Worm (Caenorhabditis elegans): ENCODE measurements around the gene bath-9.

The bath-9 gene

DNA sequence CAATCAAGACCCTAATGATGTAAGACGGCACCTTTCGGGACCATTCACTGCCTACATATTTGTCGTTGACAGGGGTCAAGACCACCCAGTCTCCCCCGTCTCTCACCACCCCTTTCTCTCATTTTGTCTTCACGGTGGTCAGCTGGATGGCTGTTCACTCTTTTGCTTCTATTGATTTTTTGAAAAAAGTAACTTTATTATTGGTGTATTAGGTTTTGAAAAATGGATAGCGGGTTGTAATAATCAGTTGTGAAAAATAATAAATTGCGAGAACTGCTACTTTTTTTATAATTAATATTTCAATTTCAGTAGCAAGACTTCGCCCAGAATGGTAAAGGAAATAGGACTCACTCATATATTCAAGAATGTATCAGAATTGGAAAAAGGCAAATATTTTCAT, at the start of gene bath-9:
bath-9 (plus strand) TSS at position 301 of the 400 bp plus-strand sequence.
- no peak for TF ChIP-seq unc-62 (GFP tag; optimal IDR thresholded peaks at IDR 0.05)

ce11 chrII:3327104-3327503, 49.8 kb upstream of the bath-9 start, which contains the start of gene Y46D2A.3:
Gene Y46D2A.3 (minus strand): TSS chrII:3327204.
- no peak for TF ChIP-seq unc-62 (GFP tag; optimal IDR thresholded peaks at IDR 0.05)

DNA sequence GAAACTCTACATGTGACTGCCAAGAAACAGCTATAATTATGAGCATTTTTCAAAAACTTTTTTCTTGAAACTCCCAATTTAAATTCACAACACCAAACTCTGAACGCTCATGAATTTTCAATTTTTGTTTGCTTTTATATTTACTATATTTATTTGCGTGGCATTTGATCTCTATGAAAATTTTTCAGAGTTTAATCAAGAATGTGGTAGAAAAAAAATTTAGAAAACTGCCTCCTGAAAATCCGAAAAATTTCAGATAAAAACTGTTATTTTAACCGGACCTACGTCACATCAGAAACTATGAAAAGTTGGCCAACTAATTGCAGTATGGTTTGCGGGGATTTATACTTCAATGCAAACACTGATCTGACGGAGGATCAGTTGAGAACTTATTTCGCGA, 44.9 kb upstream of the bath-9 start, which contains the start of gene irld-27:
irld-27 (plus strand) TSS at position 301 of the 400 bp plus-strand sequence.
- TF ChIP-seq unc-62 (GFP tag; optimal IDR thresholded peaks at IDR 0.05), result no peak

DNA sequence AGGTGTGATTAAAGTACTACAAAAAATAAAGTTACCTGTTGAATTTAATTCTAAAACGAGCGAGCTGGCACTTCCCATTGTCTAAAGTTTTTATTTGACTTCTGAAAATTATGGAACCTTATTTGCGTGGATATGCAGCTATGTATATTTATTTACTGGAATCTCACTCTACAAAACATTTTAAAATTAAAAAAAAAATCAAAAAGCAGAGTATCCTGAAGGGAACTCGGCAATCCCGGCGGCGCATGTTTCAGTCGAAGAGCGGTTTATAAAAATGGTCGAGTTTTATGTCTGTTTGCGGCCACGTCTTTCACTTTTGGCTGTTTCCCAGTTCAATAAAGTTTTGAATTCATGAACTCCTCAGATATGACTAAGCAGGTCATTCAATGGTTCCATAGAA, 39.9 kb upstream of the bath-9 start, which contains the start of gene F14D2.19:
F14D2.19 (minus strand) TSS at position 101 of the 400 bp plus-strand sequence.
- no peak for TF ChIP-seq unc-62 (GFP tag; optimal IDR thresholded peaks at IDR 0.05)

ce11 chrII:3338556-3338955, 38.3 kb upstream of the bath-9 start, which contains the start of gene F14D2.7:
Gene F14D2.7 (minus strand): TSS chrII:3338656.
- no peak for TF ChIP-seq unc-62 (GFP tag; optimal IDR thresholded peaks at IDR 0.05)

- TF ChIP-seq unc-62 (GFP tag; optimal IDR thresholded peaks at IDR 0.05), result no peak
Observed at ce11 chrII:3340251-3340650, 36.6 kb upstream of the bath-9 start, which contains the start of gene F14D2.5. Gene F14D2.5 (plus strand): TSS chrII:3340551.

DNA sequence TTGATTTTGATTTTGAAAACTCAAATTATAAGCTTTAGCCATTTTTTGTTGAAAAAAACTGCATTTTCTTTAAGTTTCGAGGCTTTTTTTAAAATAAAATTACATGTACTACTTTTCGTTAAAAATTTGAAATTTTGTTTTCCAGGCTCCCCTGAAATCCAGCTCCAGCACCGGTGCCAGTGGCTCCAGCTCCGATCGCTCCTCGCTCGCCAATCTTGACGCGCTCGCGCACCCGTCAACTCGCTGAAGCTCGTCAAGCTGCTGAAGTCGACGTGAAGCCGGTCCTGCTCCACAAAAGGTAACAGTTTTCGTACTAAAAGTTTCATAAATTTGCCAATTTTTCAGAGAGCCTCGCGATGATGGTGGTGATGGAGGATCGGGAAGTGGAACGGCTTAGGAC, 36.1 kb upstream of the bath-9 start:
- TF ChIP-seq unc-62 (GFP tag; optimal IDR thresholded peaks at IDR 0.05), result no peak

DNA sequence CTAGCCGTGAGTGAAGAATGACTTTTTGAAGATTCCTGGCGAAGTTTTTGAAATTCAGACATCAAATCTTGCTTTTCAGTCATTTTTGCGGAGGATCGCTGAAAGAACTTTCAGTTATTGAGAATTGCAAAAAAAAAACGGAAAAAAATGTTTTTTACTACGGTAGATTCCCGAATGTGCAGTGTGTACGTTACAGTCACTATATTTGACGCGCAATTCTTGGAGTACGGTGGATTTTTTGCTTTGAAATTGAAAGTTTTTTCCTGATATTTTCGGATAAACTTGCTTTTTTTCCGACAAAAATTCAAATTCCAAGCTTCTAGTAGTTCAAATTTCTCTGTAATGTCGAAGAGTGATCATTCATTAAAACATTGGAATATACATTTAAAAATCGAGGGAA, 34.9 kb upstream of the bath-9 start, which contains the start of gene F14D2.11:
F14D2.11 (minus strand) TSS at position 101 of the 400 bp plus-strand sequence.
- no peak for TF ChIP-seq unc-62 (GFP tag; optimal IDR thresholded peaks at IDR 0.05)

DNA sequence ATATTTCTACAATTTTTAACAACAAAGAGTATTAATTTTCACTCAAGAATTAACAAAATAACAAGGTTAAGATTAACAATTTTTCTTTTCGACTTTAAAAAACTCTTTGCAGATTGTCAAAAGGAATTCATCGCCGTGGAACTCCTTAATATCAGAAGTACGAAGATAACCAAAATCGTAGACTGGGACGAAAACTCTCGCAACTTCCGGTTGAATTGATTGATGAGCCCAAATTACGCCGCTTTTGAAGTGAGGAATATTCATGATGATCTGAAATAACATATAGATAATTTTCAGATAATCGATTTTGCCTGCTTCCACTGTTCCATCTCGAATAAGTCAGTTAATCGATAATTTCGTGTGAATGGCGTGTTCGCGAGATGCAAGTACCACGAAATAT, 33.2 kb upstream of the bath-9 start, which contains the start of gene F14D2.15:
F14D2.15 (minus strand) TSS at position 101 of the 400 bp plus-strand sequence.
- TF ChIP-seq unc-62 (GFP tag; optimal IDR thresholded peaks at IDR 0.05), result no peak

- no peak for TF ChIP-seq unc-62 (GFP tag; optimal IDR thresholded peaks at IDR 0.05)
Observed at ce11 chrII:3344917-3345316, 32.0 kb upstream of the bath-9 start, which contains the start of gene bath-28. Gene bath-28 (minus strand): TSS chrII:3344967.

ce11 chrII:3346328-3346780, 30.5 kb upstream of the bath-9 start, which contains the start of gene bath-30:
Gene bath-30 (minus strand): TSS chrII:3346378.
- no peak for TF ChIP-seq unc-62 (GFP tag; optimal IDR thresholded peaks at IDR 0.05)

DNA sequence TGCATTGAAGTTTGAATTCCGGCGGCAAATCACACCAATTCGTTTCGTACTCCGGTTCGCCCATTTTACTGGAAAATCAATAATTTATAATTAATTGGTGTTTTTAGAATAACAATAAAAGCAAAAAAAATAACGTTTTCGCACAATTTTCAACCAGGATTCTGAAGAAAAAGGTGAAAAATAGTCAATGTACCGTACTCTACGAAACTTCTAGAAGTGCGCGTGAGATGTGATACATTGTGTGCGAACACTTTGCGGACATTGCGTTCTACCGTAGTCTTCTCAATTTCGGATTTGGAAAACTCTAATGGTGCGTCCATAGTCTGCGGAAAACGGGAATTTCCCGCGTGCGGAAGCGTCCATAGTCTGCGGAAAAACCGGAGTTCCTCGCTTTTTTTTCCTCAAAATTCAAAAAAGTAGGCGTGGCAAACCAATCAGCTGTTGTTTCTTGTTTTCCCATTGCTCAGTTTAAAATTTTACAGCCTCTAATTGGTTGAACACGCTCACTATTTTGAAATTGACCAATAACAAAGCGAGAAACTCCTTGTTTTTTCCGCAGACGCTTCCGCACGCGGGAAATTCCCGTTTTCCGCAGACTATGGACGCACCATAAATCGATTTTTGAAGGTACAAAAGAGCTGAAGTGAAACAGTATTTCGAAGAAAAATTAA, 28.8 kb upstream of the bath-9 start, which contains the start of the genes F14D2.14 and bath-29:
F14D2.14 (minus strand) TSS at position 51 of the 671 bp plus-strand sequence.
bath-29 (plus strand) TSS at position 621 of the 671 bp plus-strand sequence.
- no peak for TF ChIP-seq unc-62 (GFP tag; optimal IDR thresholded peaks at IDR 0.05)

- TF ChIP-seq unc-62 (GFP tag; optimal IDR thresholded peaks at IDR 0.05), result no peak
Observed at ce11 chrII:3349820-3350291, 27.0 kb upstream of the bath-9 start, which contains the start of gene F14D2.8. Gene F14D2.8 (minus strand): TSS chrII:3349870.

- no peak for TF ChIP-seq unc-62 (GFP tag; optimal IDR thresholded peaks at IDR 0.05)
Observed at ce11 chrII:3358834-3359233, 18.1 kb upstream of the bath-9 start, which contains the start of the genes lido-14 and bath-27. Gene lido-14 (plus strand): TSS chrII:3359134. Gene bath-27 (plus strand): TSS chrII:3359139.

DNA sequence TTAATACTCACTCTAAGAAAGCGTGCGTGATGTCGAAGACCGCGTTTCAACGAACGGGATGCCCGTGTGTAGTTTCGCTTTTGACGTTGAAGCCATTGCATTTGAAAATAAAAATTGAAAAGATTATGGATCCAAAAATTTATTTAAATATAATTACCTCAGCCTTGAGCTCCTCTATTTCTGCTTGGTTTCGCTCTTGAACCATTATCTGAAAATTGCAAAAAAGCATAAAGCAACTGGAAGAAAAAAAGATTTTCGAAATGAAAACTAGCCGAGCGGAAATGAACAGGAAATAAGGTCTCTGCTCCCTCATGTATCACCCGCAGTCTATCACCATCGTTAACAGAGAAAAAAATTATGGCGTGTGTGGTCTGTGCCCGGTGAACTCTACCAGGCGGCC, 9.8 kb upstream of the bath-9 start, which contains the start of gene Y49F6C.6:
Y49F6C.6 (minus strand) TSS at position 101 of the 400 bp plus-strand sequence.
- TF ChIP-seq unc-62 (GFP tag; optimal IDR thresholded peaks at IDR 0.05), result no peak

DNA sequence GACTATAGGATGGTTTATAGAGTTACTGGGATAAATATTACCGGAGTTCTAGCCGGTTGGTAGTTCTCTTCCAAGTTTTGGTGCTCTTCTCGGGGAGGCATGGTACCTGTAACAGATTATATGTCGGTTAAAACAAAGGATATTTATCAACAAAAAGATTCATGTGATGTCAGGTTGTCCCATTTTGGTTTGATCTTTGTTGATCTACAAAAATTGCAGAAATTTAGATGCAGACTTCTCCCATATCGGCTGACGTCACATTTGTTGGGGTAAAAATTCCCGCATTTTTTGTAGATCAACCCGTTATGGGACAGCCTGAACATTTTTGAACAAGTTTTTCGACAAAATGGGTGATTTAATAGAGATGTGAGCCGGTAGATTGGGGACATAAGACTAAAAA, 8.8 kb upstream of the bath-9 start, which contains the start of gene Y49F6C.7:
Y49F6C.7 (minus strand) TSS at position 101 of the 400 bp plus-strand sequence.
- TF ChIP-seq unc-62 (GFP tag; optimal IDR thresholded peaks at IDR 0.05), result no peak

Data from whole organism, dauer.